Worm (Caenorhabditis elegans): ENCODE results near the gene dos-3.

dos-3 gene

DNA sequence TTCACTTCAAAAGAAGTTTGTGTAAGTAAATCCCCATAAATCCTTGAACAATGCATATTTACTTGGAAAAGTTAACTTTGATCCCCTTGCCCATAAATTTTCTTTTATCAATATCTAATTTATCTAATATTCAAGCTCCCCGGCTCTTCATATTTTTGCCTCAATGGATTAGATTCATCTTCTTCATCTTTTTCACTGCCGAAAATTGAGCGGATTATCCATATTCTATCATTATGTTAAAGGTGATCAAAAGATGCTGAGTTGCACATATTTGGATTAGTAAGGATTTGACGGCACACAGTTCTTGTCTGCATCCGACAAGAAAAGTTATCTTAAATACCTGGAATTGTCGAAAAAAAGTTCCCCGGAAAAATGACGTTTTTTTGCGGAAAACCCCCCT is 48.8 kb downstream of the dos-3 start:
- TF ChIP-seq him-1 (tag; optimal IDR thresholded peaks at IDR 0.05) (no peak), W03F9.2 (tag; optimal IDR thresholded peaks at IDR 0.05) (no peak), dao-5 (tag; optimal IDR thresholded peaks at IDR 0.05) (no peak)

DNA sequence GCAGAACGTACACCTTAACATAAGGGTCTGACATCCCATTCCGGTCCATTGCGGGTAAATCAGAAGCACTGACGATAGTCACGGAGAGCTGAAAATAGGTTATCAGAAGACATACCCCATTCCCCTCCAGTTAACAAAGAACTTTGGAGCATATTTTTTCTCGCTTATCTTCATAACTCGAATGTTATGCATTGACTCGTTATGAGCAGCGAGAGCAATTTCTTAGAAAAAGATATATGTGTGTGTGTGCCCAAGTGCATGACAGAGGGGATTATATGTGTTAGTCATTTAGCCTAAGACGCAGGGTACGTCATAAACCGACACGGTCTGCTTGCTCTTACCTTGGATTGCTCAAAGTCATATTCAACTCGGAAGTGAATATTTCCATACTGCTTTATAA is 49.8 kb downstream of the dos-3 start:
- TF ChIP-seq dao-5 (tag; optimal IDR thresholded peaks at IDR 0.05) (no peak), him-1 (tag; optimal IDR thresholded peaks at IDR 0.05) (no peak), W03F9.2 (tag; optimal IDR thresholded peaks at IDR 0.05) (no peak)

All from whole organism, L4/young adult.